Worm (Caenorhabditis elegans): ENCODE results near the gene irld-20.

The irld-20 gene

DNA sequence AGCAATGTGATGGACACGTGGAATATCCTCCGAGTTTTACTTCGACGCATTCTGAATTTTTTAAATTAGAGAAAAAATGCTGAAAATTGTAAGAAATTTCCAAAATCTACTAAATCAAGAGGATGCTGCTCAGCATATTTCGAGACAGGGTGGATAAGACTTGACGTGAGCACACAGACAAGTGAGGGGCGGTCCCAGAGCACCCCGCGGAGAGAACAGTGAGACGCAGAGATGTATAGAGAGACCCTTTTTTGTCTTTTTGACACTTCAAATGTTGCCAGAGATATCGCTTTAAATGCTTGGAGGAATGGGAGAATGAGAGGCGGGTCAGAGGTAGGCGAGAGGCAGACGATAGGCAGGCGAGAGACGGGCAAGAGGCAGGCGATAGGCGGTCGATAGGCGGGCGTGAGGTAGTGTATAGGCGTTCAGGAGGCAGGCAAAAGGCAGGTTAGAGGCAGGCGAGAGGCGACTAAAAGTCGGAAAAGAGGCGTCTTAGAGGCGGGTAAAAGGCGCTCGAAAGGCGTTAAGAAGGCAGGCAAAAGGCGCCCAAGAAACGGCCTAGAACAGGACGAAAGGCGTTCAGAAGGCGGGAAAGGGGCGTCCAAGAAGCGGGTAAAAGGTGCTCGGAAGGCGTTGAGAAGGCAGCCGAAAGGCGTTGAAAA lies 28.9 kb downstream of the irld-20 start, which contains the start of gene gab-1:
Gene gab-1 (minus strand): TSS at position 51 of the 662 bp plus-strand sequence.
- TF ChIP-seq dpl-1 (GFP tag; optimal IDR thresholded peaks at IDR 0.05): no peak
- TF ChIP-seq lir-3 (tag; optimal IDR thresholded peaks at IDR 0.05; ENCODE audit: poor library complexity): no peak
- no peak for TF ChIP-seq snpc-4 (tag; optimal IDR thresholded peaks at IDR 0.05)
- no peak for TF ChIP-seq nhr-20 (tag; optimal IDR thresholded peaks at IDR 0.05)
- no peak for TF ChIP-seq nhr-11 (tag; optimal IDR thresholded peaks at IDR 0.05)
- no peak for TF ChIP-seq efl-3 (GFP tag; optimal IDR thresholded peaks at IDR 0.05)
- no peak for TF ChIP-seq lin-13 (GFP tag; optimal IDR thresholded peaks at IDR 0.05)
- TF ChIP-seq elt-3 (tag; optimal IDR thresholded peaks at IDR 0.05): no peak
- TF ChIP-seq zip-4 (GFP tag; optimal IDR thresholded peaks at IDR 0.05): no peak
- no peak for TF ChIP-seq aha-1 (tag; optimal IDR thresholded peaks at IDR 0.05)
- TF ChIP-seq nhr-71 (tag; optimal IDR thresholded peaks at IDR 0.05): no peak
- no peak for TF ChIP-seq lin-39 (tag; optimal IDR thresholded peaks at IDR 0.05)
- TF ChIP-seq fkh-10 (GFP tag; optimal IDR thresholded peaks at IDR 0.05): no peak
- TF ChIP-seq fkh-4 (tag; optimal IDR thresholded peaks at IDR 0.05; ENCODE audit: borderline replicate concordance): no peak
- no peak for TF ChIP-seq Y116A8C.19 (tag; optimal IDR thresholded peaks at IDR 0.05; ENCODE audit: borderline replicate concordance)
- no peak for TF ChIP-seq nhr-77 (tag; optimal IDR thresholded peaks at IDR 0.05)

DNA sequence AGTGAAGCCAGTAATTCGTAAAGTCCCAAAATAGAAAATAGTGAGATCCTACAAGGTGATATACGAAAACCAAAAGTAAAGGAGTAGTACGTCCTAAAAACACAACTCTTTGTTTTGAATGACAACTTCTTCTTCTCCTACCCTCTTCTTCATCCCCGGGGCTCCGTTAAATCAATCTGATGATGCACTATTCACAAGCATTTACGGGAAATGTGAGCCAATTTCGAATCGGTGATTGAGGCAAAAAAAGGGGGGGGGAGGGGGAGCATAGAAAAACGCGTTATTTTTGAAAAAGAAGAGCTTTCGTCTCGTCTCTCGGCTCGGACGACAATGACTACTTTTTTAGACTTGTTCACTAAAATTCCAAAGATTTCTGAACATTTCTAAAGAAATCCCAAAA lies 33.0 kb downstream of the irld-20 start:
- no peak for TF ChIP-seq nhr-90 (tag; optimal IDR thresholded peaks at IDR 0.05; ENCODE audit: poor library complexity)
- TF ChIP-seq ztf-4 (tag; optimal IDR thresholded peaks at IDR 0.05): no peak
- peak; percentile 82 for TF ChIP-seq fkh-10 (GFP tag; optimal IDR thresholded peaks at IDR 0.05)
- TF ChIP-seq tlp-1 (tag; optimal IDR thresholded peaks at IDR 0.05): no peak

DNA sequence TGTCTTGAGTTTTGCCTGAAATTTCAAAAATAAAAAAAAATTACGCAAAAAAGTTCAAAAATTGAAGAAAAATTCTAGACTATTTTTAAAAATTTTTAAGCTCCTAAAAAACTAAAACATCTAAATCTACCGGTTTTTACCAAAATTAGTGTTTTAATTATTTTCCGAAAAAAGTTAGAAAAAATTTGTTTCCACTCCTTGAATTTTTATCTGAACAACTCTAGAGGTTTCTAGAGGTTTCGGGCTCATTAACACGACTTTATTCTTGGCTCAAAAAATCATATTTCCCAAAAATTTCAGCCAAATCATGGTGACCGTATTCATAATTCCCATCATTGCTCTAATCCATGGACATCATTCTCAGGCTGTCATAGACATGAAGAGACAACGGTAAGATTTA lies 33.9 kb downstream of the irld-20 start, which contains the start of gene lgc-37:
Gene lgc-37 (plus strand): TSS at position 301 of the 400 bp plus-strand sequence.
- TF ChIP-seq ceh-8 (GFP tag; optimal IDR thresholded peaks at IDR 0.05): no peak
- no peak for TF ChIP-seq alr-1 (tag; optimal IDR thresholded peaks at IDR 0.05; ENCODE audit: borderline replicate concordance)
- TF ChIP-seq swsn-7 (tag; optimal IDR thresholded peaks at IDR 0.05): no peak
- no peak for TF ChIP-seq egl-13 (tag; optimal IDR thresholded peaks at IDR 0.05)
- no peak for TF ChIP-seq ceh-88 (GFP tag; IDR thresholded peaks at IDR 0.05)
- no peak for TF ChIP-seq efl-1 (optimal IDR thresholded peaks at IDR 0.05)
- no peak for TF ChIP-seq efl-1 (GFP tag; optimal IDR thresholded peaks at IDR 0.05 in 1 of 2)
- no peak for TF ChIP-seq lin-13 (GFP tag; optimal IDR thresholded peaks at IDR 0.05)
- TF ChIP-seq fos-1 (tag; optimal IDR thresholded peaks at IDR 0.05): no peak
- TF ChIP-seq zip-4 (GFP tag; optimal IDR thresholded peaks at IDR 0.05): no peak
- no peak for TF ChIP-seq hlh-17 (GFP tag; optimal IDR thresholded peaks at IDR 0.05; ENCODE audit: borderline replicate concordance)
- TF ChIP-seq isw-1 (GFP tag; IDR thresholded peaks at IDR 0.05): no peak
- no peak for TF ChIP-seq ceh-82 (tag; optimal IDR thresholded peaks at IDR 0.05)
- TF ChIP-seq sup-37 (GFP tag; optimal IDR thresholded peaks at IDR 0.05): no peak

DNA sequence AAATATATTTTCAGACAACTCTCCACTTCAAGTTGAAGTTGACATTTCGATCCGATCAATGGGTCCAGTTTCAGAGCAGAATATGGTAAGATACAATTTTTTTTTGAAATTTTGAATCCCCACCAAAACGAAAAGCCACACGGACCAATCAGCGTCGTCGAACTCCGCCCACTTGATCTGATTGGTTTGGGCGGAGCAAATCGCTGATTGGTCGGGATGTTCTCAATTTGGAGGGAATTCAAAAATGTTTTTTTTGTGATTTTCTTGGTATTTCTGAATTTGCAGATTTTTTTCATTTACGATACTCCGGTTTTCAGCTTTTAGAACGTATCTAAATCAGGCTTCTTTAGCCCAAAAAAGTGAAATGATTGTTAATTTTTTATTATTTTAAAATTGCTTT lies 34.5 kb downstream of the irld-20 start:
- TF ChIP-seq sup-37 (GFP tag; optimal IDR thresholded peaks at IDR 0.05): no peak
- no peak for TF ChIP-seq efl-3 (GFP tag; optimal IDR thresholded peaks at IDR 0.05)
- no peak for TF ChIP-seq elt-3 (tag; optimal IDR thresholded peaks at IDR 0.05)
- TF ChIP-seq lir-3 (tag; optimal IDR thresholded peaks at IDR 0.05; ENCODE audit: poor library complexity): no peak
- TF ChIP-seq snu-23 (GFP tag; optimal IDR thresholded peaks at IDR 0.05): no peak
- no peak for TF ChIP-seq unc-86 (tag; optimal IDR thresholded peaks at IDR 0.05)
- no peak for TF ChIP-seq aly-2 (tag; optimal IDR thresholded peaks at IDR 0.05)
- no peak for TF ChIP-seq pax-3 (tag; optimal IDR thresholded peaks at IDR 0.05)
- TF ChIP-seq zip-4 (GFP tag; optimal IDR thresholded peaks at IDR 0.05): no peak
- no peak for TF ChIP-seq unc-98 (GFP tag; IDR thresholded peaks at IDR 0.05)
- TF ChIP-seq nhr-85 (tag): no peak
- TF ChIP-seq lsy-2 (tag; optimal IDR thresholded peaks at IDR 0.05): no peak
- no peak for TF ChIP-seq mab-9 (GFP tag; IDR thresholded peaks at IDR 0.05)
